Worm (Caenorhabditis elegans) whole organism, L1 larva: ENCODE measurements around the gene plk-1.

ENCODE experiments used
- C16A3.4 ChIP-seq: fragments of 150-350 bp; optimal IDR thresholded peaks from 2 replicates; lab custom pipeline; 2014; ENCODE audit warnings: missing biosample characterization, missing genetic modification characterization
- C34B4.2 ChIP-seq: sonication (generic microtip); optimal IDR thresholded peaks from 2 replicates; lab custom pipeline; 2017; ENCODE audit warnings: mild to moderate bottlenecking, missing genetic modification characterization, missing compliant biosample characterization
- F16B12.6 ChIP-seq: fragments of 150-350 bp; optimal IDR thresholded peaks from 2 replicates; lab custom pipeline; 2014; ENCODE audit warnings: missing biosample characterization, missing genetic modification characterization
- Y116A8C.19 ChIP-seq: sonication (generic microtip); optimal IDR thresholded peaks from 2 replicates; lab custom pipeline; 2016; ENCODE audit warnings: missing compliant biosample characterization, missing genetic modification characterization, borderline replicate concordance
- aly-2 ChIP-seq: fragments of 150-350 bp; optimal IDR thresholded peaks from 2 replicates; lab custom pipeline; 2014; ENCODE audit warnings: missing biosample characterization, missing genetic modification characterization
- ama-1 ChIP-seq: fragments of 150-350 bp; optimal IDR thresholded peaks from 2 replicates; lab custom pipeline; 2014
- blmp-1 ChIP-seq: fragments of 150-350 bp; optimal IDR thresholded peaks from 2 replicates; lab custom pipeline; 2014; ENCODE audit warnings: missing biosample characterization, missing genetic modification characterization
- ceh-63 ChIP-seq: fragments of 200-800 bp; sonication (Bioruptor generic); optimal IDR thresholded peaks from 2 replicates; lab custom pipeline; 2018; ENCODE audit warnings: mild to moderate bottlenecking, missing genetic modification characterization, missing compliant biosample characterization
- ceh-8 ChIP-seq: fragments of 200-800 bp; sonication (Bioruptor generic); optimal IDR thresholded peaks from 2 replicates; lab custom pipeline; 2018; ENCODE audit warnings: mild to moderate bottlenecking, missing genetic modification characterization, moderate library complexity, missing compliant biosample characterization
- ceh-88 ChIP-seq: fragments of 200-800 bp; sonication (Bioruptor generic); IDR thresholded peaks from 2 replicates; pipeline ENCODE4 v1.3.6; 2022; ENCODE audit warnings: missing genetic modification characterization, missing compliant biosample characterization
- dpl-1 ChIP-seq, 3 experiments: fragments of 150-350 bp in 2 of 3; sonication (generic microtip) in 1 of 3; optimal IDR thresholded peaks; 2 replicates each; lab custom pipeline; 2014 to 2017; ENCODE audit warnings: missing biosample characterization in 3 of 3, missing genetic modification characterization in 3 of 3, missing genetic modification reagents in 3 of 3
- efl-3 ChIP-seq: fragments of 200-800 bp; sonication (Bioruptor generic); optimal IDR thresholded peaks from 2 replicates; lab custom pipeline; 2018; ENCODE audit warnings: mild to moderate bottlenecking, missing genetic modification characterization, missing compliant biosample characterization
- elt-3 ChIP-seq, 6 experiments: fragments of 150-350 bp in 1 of 6; sonication (generic microtip); optimal IDR thresholded peaks; 2 replicates each; lab custom pipeline; 2017 to 2018; ENCODE audit warnings: missing biosample characterization in 6 of 6, missing genetic modification characterization in 6 of 6, inconsistent platforms in 1 of 6
- ets-5 ChIP-seq: fragments of 200-800 bp; sonication (Bioruptor generic); IDR thresholded peaks from 2 replicates; pipeline ENCODE4 v1.3.6; 2022; ENCODE audit warnings: missing genetic modification characterization, missing compliant biosample characterization
- fkh-10 ChIP-seq: sonication (generic microtip); optimal IDR thresholded peaks from 2 replicates; lab custom pipeline; 2017; ENCODE audit warnings: missing biosample characterization, missing genetic modification reagents, missing genetic modification characterization
- fos-1 ChIP-seq: fragments of 150-350 bp; optimal IDR thresholded peaks from 2 replicates; lab custom pipeline; 2014; ENCODE audit warnings: missing biosample characterization, missing genetic modification characterization
- grh-1 ChIP-seq: fragments of 200-800 bp; sonication (Bioruptor generic); IDR thresholded peaks from 2 replicates; pipeline ENCODE4 v1.3.6; 2022; ENCODE audit warnings: missing genetic modification reagents, missing genetic modification characterization, missing compliant biosample characterization
- hlh-4 ChIP-seq: sonication (generic microtip); optimal IDR thresholded peaks from 2 replicates; lab custom pipeline; 2016; ENCODE audit warnings: mild to moderate bottlenecking, missing genetic modification characterization, missing compliant biosample characterization
- isw-1 ChIP-seq: fragments of 200-800 bp; sonication (Bioruptor generic); IDR thresholded peaks from 2 replicates; pipeline ENCODE4 v1.3.6; 2022; ENCODE audit warnings: missing genetic modification characterization, missing compliant biosample characterization
- jun-1 ChIP-seq: fragments of 150-350 bp; optimal IDR thresholded peaks from 2 replicates; lab custom pipeline; 2014; ENCODE audit warnings: missing biosample characterization, missing genetic modification reagents, missing genetic modification characterization
- lin-15B ChIP-seq: fragments of 150-350 bp; sonication (generic microtip); optimal IDR thresholded peaks from 3 replicates; lab custom pipeline; 2014; ENCODE audit warnings: missing biosample characterization, missing genetic modification characterization
- lsy-2 ChIP-seq, 2 experiments: fragments of 150-350 bp; optimal IDR thresholded peaks; 2 replicates each; lab custom pipeline; 2014; ENCODE audit warnings: missing biosample characterization in 2 of 2, missing genetic modification characterization in 2 of 2
- mdl-1 ChIP-seq, 2 experiments: fragments of 150-350 bp; optimal IDR thresholded peaks; 2 replicates each; lab custom pipeline; 2014 to 2017; ENCODE audit warnings: missing biosample characterization in 2 of 2, missing genetic modification characterization in 2 of 2, inconsistent platforms in 1 of 2
- nhr-19 ChIP-seq: fragments of 200-800 bp; sonication (Bioruptor generic); conservative IDR thresholded peaks from 2 replicates; pipeline ENCODE4 v1.3.6; 2022; ENCODE audit warnings: missing genetic modification characterization, missing compliant biosample characterization
- nhr-20 ChIP-seq: sonication (generic microtip); optimal IDR thresholded peaks from 2 replicates; lab custom pipeline; 2016; ENCODE audit warnings: mild to moderate bottlenecking, missing genetic modification characterization, missing compliant biosample characterization
- nhr-237 ChIP-seq: fragments of 150-350 bp; optimal IDR thresholded peaks from 2 replicates; lab custom pipeline; 2014; ENCODE audit warnings: missing biosample characterization, missing genetic modification characterization
- nhr-47 ChIP-seq: sonication (generic microtip); optimal IDR thresholded peaks from 2 replicates; lab custom pipeline; 2016; ENCODE audit warnings: mild to moderate bottlenecking, missing genetic modification characterization, moderate library complexity, missing compliant biosample characterization
- nhr-76 ChIP-seq: sonication (generic microtip); optimal IDR thresholded peaks from 2 replicates; lab custom pipeline; 2017; ENCODE audit warnings: missing biosample characterization, missing genetic modification characterization
- nhr-77 ChIP-seq: fragments of 150-350 bp; optimal IDR thresholded peaks from 2 replicates; lab custom pipeline; 2014; ENCODE audit warnings: missing biosample characterization, missing genetic modification characterization
- nhr-85 ChIP-seq: sonication (generic microtip); peaks from one replicate; lab custom pipeline; 2016; ENCODE audit warnings: missing genetic modification characterization, inconsistent platforms, missing compliant biosample characterization
- pag-3 ChIP-seq: sonication (generic microtip); optimal IDR thresholded peaks from 2 replicates; lab custom pipeline; 2017; ENCODE audit warnings: missing genetic modification characterization, mild to moderate bottlenecking, missing compliant biosample characterization, antibody characterized with exemption, borderline replicate concordance; ENCODE audit not compliant: insufficient read depth
- pax-3 ChIP-seq: fragments of 200-800 bp; sonication (Bioruptor generic); optimal IDR thresholded peaks from 2 replicates; lab custom pipeline; 2018; ENCODE audit warnings: mild to moderate bottlenecking, missing genetic modification characterization, moderate library complexity, missing compliant biosample characterization
- pqm-1 ChIP-seq: sonication (generic microtip); optimal IDR thresholded peaks from 3 replicates; lab custom pipeline; 2017; ENCODE audit warnings: missing biosample characterization, missing genetic modification characterization
- snpc-4 ChIP-seq: fragments of 150-350 bp; optimal IDR thresholded peaks from 2 replicates; lab custom pipeline; 2014; ENCODE audit warnings: missing biosample characterization, missing genetic modification characterization
- snu-23 ChIP-seq: sonication (generic microtip); optimal IDR thresholded peaks from 2 replicates; lab custom pipeline; 2016; ENCODE audit warnings: missing genetic modification characterization, missing compliant biosample characterization
- sox-4 ChIP-seq: sonication (generic microtip); optimal IDR thresholded peaks from 2 replicates; lab custom pipeline; 2016; ENCODE audit warnings: missing genetic modification characterization, missing compliant biosample characterization
- swsn-7 ChIP-seq: sonication (generic microtip); optimal IDR thresholded peaks from 2 replicates; lab custom pipeline; 2016; ENCODE audit warnings: missing genetic modification characterization, missing compliant biosample characterization
- unc-130 ChIP-seq: fragments of 150-350 bp; optimal IDR thresholded peaks from 2 replicates; lab custom pipeline; 2017; ENCODE audit warnings: missing biosample characterization, missing genetic modification characterization, inconsistent platforms
- unc-30 ChIP-seq: sonication (generic microtip); optimal IDR thresholded peaks from 2 replicates; lab custom pipeline; 2017; ENCODE audit warnings: missing biosample characterization, missing genetic modification characterization
- unc-62 ChIP-seq: fragments of 150-350 bp; optimal IDR thresholded peaks from 2 replicates; lab custom pipeline; 2014; ENCODE audit warnings: missing biosample characterization, missing genetic modification reagents, missing genetic modification characterization
- unc-86 ChIP-seq: sonication (generic microtip); optimal IDR thresholded peaks from 2 replicates; lab custom pipeline; 2016; ENCODE audit warnings: missing genetic modification characterization, missing compliant biosample characterization
- unc-98 ChIP-seq: fragments of 200-800 bp; sonication (Bioruptor generic); IDR thresholded peaks from 2 replicates; pipeline ENCODE4 v1.3.6; 2022; ENCODE audit warnings: missing genetic modification characterization, missing compliant biosample characterization
- xbp-1 ChIP-seq: sonication (generic microtip); optimal IDR thresholded peaks from 2 replicates; lab custom pipeline; 2016; ENCODE audit warnings: missing genetic modification characterization, missing compliant biosample characterization
- zip-4 ChIP-seq: fragments of 200-800 bp; sonication (Bioruptor generic); optimal IDR thresholded peaks from 2 replicates; lab custom pipeline; 2018; ENCODE audit warnings: mild to moderate bottlenecking, missing genetic modification characterization, moderate library complexity, missing compliant biosample characterization
- ztf-11 ChIP-seq, 2 experiments: sonication (generic microtip); optimal IDR thresholded peaks; 2 replicates each; lab custom pipeline; 2016 to 2017; ENCODE audit warnings: missing genetic modification characterization in 2 of 2, missing biosample characterization in 1 of 2, missing compliant biosample characterization in 1 of 2

Gene plk-1

ce11 chrIII:8100960-8101359 lies at the start of gene plk-1 (continued):
- no peak for TF ChIP-seq C16A3.4 (tag; lab: Kevin White, UChicago)
- peak; percentile 29 for TF ChIP-seq nhr-47 (tag; lab: Kevin White, UChicago)
- no peak for TF ChIP-seq ztf-11 (tag; optimal IDR thresholded peaks at IDR 0.05; lab: Kevin White, UChicago)
- TF ChIP-seq sox-4, result no peak
- no peak for TF ChIP-seq efl-3 (GFP tag; lab: Kevin White, UChicago)
- no peak for TF ChIP-seq nhr-77 (tag; lab: Kevin White, UChicago)
- no peak for TF ChIP-seq ama-1 (lab: Kevin White, UChicago)
- no peak for TF ChIP-seq pqm-1 (tag; lab: Kevin White, UChicago)
- no peak for TF ChIP-seq snpc-4 (tag; lab: Kevin White, UChicago)
- TF ChIP-seq nhr-19, result no peak
- TF ChIP-seq nhr-20 (tag; lab: Kevin White, UChicago), result peak; percentile 22
- TF ChIP-seq unc-130 (tag; lab: Kevin White, UChicago), result no peak
- no peak for TF ChIP-seq ceh-88 (GFP tag; lab: Robert Waterston, UW)
- TF ChIP-seq ceh-8 (GFP tag; lab: Kevin White, UChicago), result no peak
- no peak for TF ChIP-seq zip-4
- TF ChIP-seq pag-3 (tag; lab: Kevin White, UChicago), result no peak
- TF ChIP-seq unc-98 (GFP tag; lab: Robert Waterston, UW), result no peak
- TF ChIP-seq isw-1 (GFP tag; lab: Robert Waterston, UW), result no peak
- TF ChIP-seq nhr-237 (tag; lab: Kevin White, UChicago), result no peak
- no peak for TF ChIP-seq pax-3
- TF ChIP-seq ceh-63 (GFP tag; lab: Kevin White, UChicago), result no peak
- TF ChIP-seq aly-2, result no peak
- no peak for TF ChIP-seq unc-30
- peak; percentile 50 for TF ChIP-seq snu-23
- no peak for TF ChIP-seq unc-86 (tag; lab: Kevin White, UChicago)
- peak; percentile 79 to 86 (median 82) for TF ChIP-seq dpl-1 (GFP tag; optimal IDR thresholded peaks at IDR 0.05; lab: Kevin White, UChicago)
- TF ChIP-seq fkh-10, result no peak
- peak; percentile 43 to 68 for TF ChIP-seq lsy-2 (tag; optimal IDR thresholded peaks at IDR 0.05; lab: Kevin White, UChicago)
- TF ChIP-seq elt-3 (tag; optimal IDR thresholded peaks at IDR 0.05; lab: Kevin White, UChicago), result no peak
- TF ChIP-seq C34B4.2, result no peak

ce11 chrIII:8051838-8052237 lies 49.3 kb upstream of the plk-1 start:
- TF ChIP-seq grh-1 (GFP tag; lab: Robert Waterston, UW) (no peak), ceh-63 (GFP tag; lab: Kevin White, UChicago) (no peak), pag-3 (tag; lab: Kevin White, UChicago) (no peak), fos-1 (no peak), xbp-1 (no peak), unc-86 (tag; lab: Kevin White, UChicago) (no peak), F16B12.6 (tag; lab: Kevin White, UChicago) (no peak), Y116A8C.19 (tag; lab: Kevin White, UChicago) (no peak), ets-5 (GFP tag; lab: Robert Waterston, UW) (no peak), nhr-76 (tag; lab: Kevin White, UChicago) (no peak), pqm-1 (tag; lab: Kevin White, UChicago) (no peak)
- TF ChIP-seq, all 84 proteins: peak for 0

ce11 chrIII:8061114-8061513 lies 40.0 kb upstream of the plk-1 start:
- TF ChIP-seq blmp-1 (peak; percentile 8), aly-2 (no peak), lsy-2 (tag; optimal IDR thresholded peaks at IDR 0.05; lab: Kevin White, UChicago) (peak in 1 of 2 experiments; percentile 16)

DNA sequence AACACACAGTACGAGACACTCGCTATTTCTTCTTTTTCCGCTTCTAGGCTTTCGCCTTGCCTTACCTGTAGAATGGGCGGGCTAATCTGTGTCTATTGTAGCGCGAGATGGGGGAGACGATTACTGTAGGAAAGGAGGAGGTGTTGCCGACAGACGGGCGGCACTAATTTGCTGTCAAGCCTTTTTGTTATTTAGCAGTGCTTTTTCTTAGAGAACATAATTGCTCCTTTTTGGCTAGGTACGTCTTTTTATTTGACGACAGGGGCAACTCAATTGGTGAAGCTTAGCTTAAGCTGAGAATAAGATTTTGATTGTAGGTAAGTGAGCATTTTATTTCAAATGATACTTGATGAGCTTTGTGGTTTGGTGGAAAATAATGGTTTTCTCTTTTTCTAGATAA lies 37.5 kb upstream of the plk-1 start:
- TF ChIP-seq ets-5 (GFP tag; lab: Robert Waterston, UW) (no peak), fkh-10 (no peak), mdl-1 (tag; optimal IDR thresholded peaks at IDR 0.05; lab: Kevin White, UChicago) (no peak), unc-62 (GFP tag; lab: Kevin White, UChicago) (no peak), unc-130 (tag; lab: Kevin White, UChicago) (no peak), hlh-4 (tag; lab: Kevin White, UChicago) (no peak), jun-1 (tag; lab: Kevin White, UChicago) (no peak), ztf-11 (tag; optimal IDR thresholded peaks at IDR 0.05; lab: Kevin White, UChicago) (no peak), efl-3 (GFP tag; lab: Kevin White, UChicago) (no peak), lin-15B (no peak), pax-3 (no peak), swsn-7 (no peak), nhr-85 (tag; lab: Kevin White, UChicago) (no peak)
